Fruit fly (Drosophila melanogaster): Measurements from ENCODE around the gene CG2930.

Gene CG2930

dm6 chrX:3901926-3902325, 33.2 kb downstream of the CG2930 start:
- no peak for TF ChIP-seq CTCF (optimal IDR thresholded peaks at IDR 0.05)
- TF ChIP-seq CG8478 (optimal IDR thresholded peaks at IDR 0.05) = no peak

DNA sequence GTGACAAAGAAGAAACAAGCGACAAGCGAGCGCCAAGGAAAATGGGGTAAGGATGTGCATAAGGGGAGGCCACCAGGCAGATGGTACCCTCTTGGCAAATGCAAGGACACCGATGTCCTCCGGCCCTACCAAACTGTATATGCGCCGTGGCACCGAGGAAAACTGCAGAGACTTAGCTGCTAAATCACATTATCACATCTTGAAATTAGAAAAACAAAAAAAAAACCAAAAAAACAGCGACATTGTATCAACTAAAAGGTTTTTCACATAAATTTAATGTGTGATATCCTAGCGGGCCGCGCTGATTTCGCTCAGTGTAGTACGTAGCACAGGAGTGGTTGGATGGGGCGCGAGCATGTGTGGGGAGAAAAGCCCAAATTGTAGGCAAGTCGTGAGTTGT, 59.7 kb downstream of the CG2930 start:
- TF ChIP-seq CTCF (optimal IDR thresholded peaks at IDR 0.05) (no peak), CG8478 (optimal IDR thresholded peaks at IDR 0.05) (no peak)

All from S2 (cell line).